Fruit fly (Drosophila melanogaster) whole organism, embryonic: ENCODE measurements around the gene eco.

Experiments
- CG10366 ChIP-seq: fragments of 200-800 bp; sonication (Bioruptor generic); IDR thresholded peaks from 2 replicates; pipeline ENCODE4 v1.3.6; 2022; ENCODE audit warnings: missing biosample characterization, missing genetic modification characterization
- CG10959 ChIP-seq: fragments of 200-800 bp; sonication (Bioruptor generic); IDR thresholded peaks from 2 replicates; pipeline ENCODE4 v1.3.6; 2022; ENCODE audit warnings: missing biosample characterization, missing genetic modification characterization
- CG11398 ChIP-seq: fragments of 200-800 bp; sonication (Bioruptor generic); optimal IDR thresholded peaks from 2 replicates; lab custom pipeline; 2016; ENCODE audit warnings: missing biosample characterization, missing genetic modification characterization
- CG12155 ChIP-seq: fragments of 200-800 bp; sonication (Bioruptor generic); optimal IDR thresholded peaks from 3 replicates; lab custom pipeline; 2016; ENCODE audit warnings: missing biosample characterization, missing genetic modification characterization
- CG12744 ChIP-seq: fragments of 200-800 bp; sonication (Bioruptor generic); optimal IDR thresholded peaks from 2 replicates; lab custom pipeline; 2016; ENCODE audit warnings: missing biosample characterization, missing genetic modification characterization
- CG15479 ChIP-seq: fragments of 200-800 bp; sonication (Bioruptor generic); optimal IDR thresholded peaks from 3 replicates; lab custom pipeline; 2019; ENCODE audit warnings: missing biosample characterization, mild to moderate bottlenecking, missing genetic modification characterization, moderate library complexity
- CG16815 ChIP-seq: fragments of 200-800 bp; sonication (Bioruptor generic); optimal IDR thresholded peaks from 3 replicates; lab custom pipeline; 2017; ENCODE audit warnings: missing biosample characterization, mild to moderate bottlenecking, missing genetic modification characterization
- CG17612 ChIP-seq: fragments of 200-800 bp; sonication (Bioruptor generic); IDR thresholded peaks from 2 replicates; pipeline ENCODE4 v1.3.6; 2022; ENCODE audit warnings: missing biosample characterization, missing genetic modification characterization
- CG2712 ChIP-seq: fragments of 200-800 bp; optimal IDR thresholded peaks from 3 replicates; lab custom pipeline; 2019; ENCODE audit warnings: missing biosample characterization, mild to moderate bottlenecking, missing genetic modification characterization, moderate library complexity
- CG2889 ChIP-seq: fragments of 200-800 bp; sonication (Bioruptor generic); IDR thresholded peaks from 3 replicates; pipeline ENCODE4 v1.3.6; 2022; ENCODE audit warnings: missing biosample characterization, missing genetic modification characterization
- CG32532 ChIP-seq: fragments of 200-800 bp; sonication (Bioruptor generic); IDR thresholded peaks from 2 replicates; pipeline ENCODE4 v1.3.6; 2022; ENCODE audit warnings: missing biosample characterization, missing genetic modification characterization
- CG3847 ChIP-seq: fragments of 200-800 bp; sonication (Bioruptor generic); IDR thresholded peaks from 2 replicates; pipeline ENCODE4 v1.3.6; 2022; ENCODE audit warnings: missing biosample characterization, missing genetic modification characterization
- CG4404 ChIP-seq: fragments of 200-800 bp; sonication (Bioruptor generic); IDR thresholded peaks from 2 replicates; pipeline ENCODE4 v1.3.6; 2022; ENCODE audit warnings: missing biosample characterization, missing genetic modification characterization
- CG6813 ChIP-seq: fragments of 200-800 bp; sonication (Bioruptor generic); optimal IDR thresholded peaks from 2 replicates; lab custom pipeline; 2017; ENCODE audit warnings: missing biosample characterization, missing genetic modification characterization, mild to moderate bottlenecking, moderate library complexity, missing genetic modification reagents
- CG7963 ChIP-seq: fragments of 200-800 bp; sonication (Bioruptor generic); IDR thresholded peaks from 3 replicates; pipeline ENCODE4 v1.3.6; 2022; ENCODE audit warnings: missing biosample characterization, missing genetic modification characterization; ENCODE audit not compliant: partially characterized antibody
- CG8944 ChIP-seq: fragments of 200-800 bp; sonication (Bioruptor generic); optimal IDR thresholded peaks from 3 replicates; lab custom pipeline; 2016; ENCODE audit warnings: missing biosample characterization, missing genetic modification characterization
- Camta ChIP-seq: fragments of 200-800 bp; sonication (Bioruptor generic); optimal IDR thresholded peaks from 2 replicates; lab custom pipeline; 2016; ENCODE audit warnings: missing biosample characterization, missing genetic modification characterization
- D19A ChIP-seq: fragments of 200-800 bp; optimal IDR thresholded peaks from 3 replicates; lab custom pipeline; 2019; ENCODE audit warnings: missing biosample characterization, mild to moderate bottlenecking, missing genetic modification characterization, moderate library complexity
- Doc2 ChIP-seq: fragments of 200-800 bp; sonication (Bioruptor generic); IDR thresholded peaks from 2 replicates; pipeline ENCODE4 v1.3.6; 2022; ENCODE audit warnings: missing biosample characterization, missing genetic modification characterization
- Ets97D ChIP-seq: fragments of 200-800 bp; sonication (Bioruptor generic); optimal IDR thresholded peaks from 3 replicates; lab custom pipeline; 2016; ENCODE audit warnings: missing biosample characterization, missing genetic modification characterization
- HmgD ChIP-seq: fragments of 200-800 bp; sonication (Bioruptor generic); optimal IDR thresholded peaks from 3 replicates; lab custom pipeline; 2016; ENCODE audit warnings: missing biosample characterization, missing genetic modification characterization
- Hmr ChIP-seq: fragments of 200-800 bp; sonication (Bioruptor generic); optimal IDR thresholded peaks from 3 replicates; lab custom pipeline; 2017; ENCODE audit warnings: mild to moderate bottlenecking, missing biosample characterization, missing genetic modification reagents, missing genetic modification characterization
- Neu2 ChIP-seq: fragments of 200-800 bp; sonication (Bioruptor generic); optimal IDR thresholded peaks from 3 replicates; lab custom pipeline; 2016; ENCODE audit warnings: missing biosample characterization, missing genetic modification characterization, borderline replicate concordance
- NfI ChIP-seq: fragments of 200-800 bp; sonication (Bioruptor generic); optimal IDR thresholded peaks from 3 replicates; lab custom pipeline; 2018; ENCODE audit warnings: missing biosample characterization, mild to moderate bottlenecking, missing genetic modification characterization, moderate library complexity
- Oli ChIP-seq: fragments of 200-800 bp; sonication (Bioruptor generic); optimal IDR thresholded peaks from 2 replicates; lab custom pipeline; 2018; ENCODE audit warnings: missing biosample characterization, mild to moderate bottlenecking, missing genetic modification characterization, moderate library complexity
- Ptx1 ChIP-seq: fragments of 200-800 bp; sonication (Bioruptor generic); IDR thresholded peaks from 2 replicates; pipeline ENCODE4 v1.3.6; 2022; ENCODE audit warnings: missing biosample characterization, missing genetic modification characterization
- Side ChIP-seq: fragments of 200-800 bp; sonication (Bioruptor generic); optimal IDR thresholded peaks from 2 replicates; lab custom pipeline; 2016; ENCODE audit warnings: missing biosample characterization, missing genetic modification characterization
- Stat92E ChIP-seq, 3 experiments: fragments of >200 bp in 2 of 3; fragments of 200-800 bp in 1 of 3; sonication (Bioruptor generic) in 1 of 3; optimal IDR thresholded peaks; 2 replicates each; lab custom pipeline; 2017 to 2019; ENCODE audit warnings: missing biosample characterization in 3 of 3, missing genetic modification characterization in 3 of 3, mild to moderate bottlenecking in 1 of 3, moderate library complexity in 1 of 3
- ab ChIP-seq: fragments of 200-800 bp; sonication (Bioruptor generic); optimal IDR thresholded peaks from 2 replicates; lab custom pipeline; 2016; ENCODE audit warnings: missing biosample characterization, missing genetic modification characterization
- bigmax ChIP-seq: fragments of 200-800 bp; sonication (Bioruptor generic); optimal IDR thresholded peaks from 2 replicates; lab custom pipeline; 2018; ENCODE audit warnings: missing biosample characterization, mild to moderate bottlenecking, missing genetic modification characterization
- bsh ChIP-seq, 2 experiments: fragments of 200-800 bp; sonication (Bioruptor generic); optimal IDR thresholded peaks; 2 replicates each; lab custom pipeline; 2017 to 2018; ENCODE audit warnings: mild to moderate bottlenecking in 2 of 2, missing biosample characterization in 2 of 2, missing genetic modification characterization in 2 of 2, moderate library complexity in 1 of 2
- dimm ChIP-seq: fragments of 200-800 bp; sonication (Bioruptor generic); IDR thresholded peaks from 2 replicates; pipeline ENCODE4 v1.3.6; 2022; ENCODE audit warnings: missing biosample characterization, missing genetic modification characterization
- dysf ChIP-seq: fragments of 200-800 bp; sonication (Bioruptor generic); IDR thresholded peaks from 3 replicates; pipeline ENCODE4 v1.3.6; 2022; ENCODE audit warnings: missing biosample characterization, missing genetic modification characterization
- fu2 ChIP-seq: fragments of 200-800 bp; sonication (Bioruptor generic); optimal IDR thresholded peaks from 2 replicates; lab custom pipeline; 2016; ENCODE audit warnings: missing biosample characterization, missing genetic modification characterization
- gcm2 ChIP-seq: fragments of 200-800 bp; sonication (Bioruptor generic); optimal IDR thresholded peaks from 2 replicates; lab custom pipeline; 2016; ENCODE audit warnings: missing biosample characterization, missing genetic modification characterization
- her ChIP-seq: fragments of 200-800 bp; sonication (Bioruptor generic); optimal IDR thresholded peaks from 2 replicates; lab custom pipeline; 2016; ENCODE audit warnings: missing biosample characterization, missing genetic modification characterization
- ind ChIP-seq: fragments of 200-800 bp; sonication (Bioruptor generic); optimal IDR thresholded peaks from 3 replicates; lab custom pipeline; 2016; ENCODE audit warnings: missing biosample characterization, missing genetic modification characterization
- lbe ChIP-seq: fragments of 200-800 bp; sonication (Bioruptor generic); optimal IDR thresholded peaks from 2 replicates; lab custom pipeline; 2016; ENCODE audit warnings: missing biosample characterization, mild to moderate bottlenecking, missing genetic modification characterization
- phol ChIP-seq: fragments of 200-800 bp; sonication (Bioruptor generic); optimal IDR thresholded peaks from 3 replicates; lab custom pipeline; 2018; ENCODE audit warnings: missing biosample characterization, mild to moderate bottlenecking, missing genetic modification characterization, moderate library complexity
- pum ChIP-seq: fragments of 200-800 bp; sonication (Bioruptor generic); optimal IDR thresholded peaks from 2 replicates; lab custom pipeline; 2016; ENCODE audit warnings: missing biosample characterization, missing genetic modification characterization
- rib ChIP-seq: fragments of 200-800 bp; sonication (Bioruptor generic); IDR thresholded peaks from 2 replicates; pipeline ENCODE4 v1.3.6; 2022; ENCODE audit warnings: missing biosample characterization, missing genetic modification characterization
- salm ChIP-seq: fragments of 200-800 bp; sonication (Bioruptor generic); optimal IDR thresholded peaks from 2 replicates; lab custom pipeline; 2018; ENCODE audit warnings: missing biosample characterization, mild to moderate bottlenecking, missing genetic modification characterization
- sens-2 ChIP-seq: fragments of 200-800 bp; sonication (Bioruptor generic); IDR thresholded peaks from 2 replicates; pipeline ENCODE4 v1.3.6; 2022; ENCODE audit warnings: missing biosample characterization, missing genetic modification characterization
- sisA ChIP-seq: fragments of 200-800 bp; sonication (Bioruptor generic); IDR thresholded peaks from 2 replicates; pipeline ENCODE4 v1.3.6; 2022; ENCODE audit warnings: missing biosample characterization, missing genetic modification characterization
- slp2 ChIP-seq: fragments of 200-800 bp; sonication (Bioruptor generic); optimal IDR thresholded peaks from 2 replicates; lab custom pipeline; 2016; ENCODE audit warnings: missing biosample characterization, missing genetic modification characterization
- ssp ChIP-seq: fragments of 200-800 bp; sonication (Bioruptor generic); IDR thresholded peaks from 2 replicates; pipeline ENCODE4 v1.3.6; 2022; ENCODE audit warnings: missing biosample characterization, missing genetic modification characterization
- stwl ChIP-seq: fragments of 200-800 bp; sonication (Bioruptor generic); optimal IDR thresholded peaks from 3 replicates; lab custom pipeline; 2018; ENCODE audit warnings: missing biosample characterization, mild to moderate bottlenecking, missing genetic modification characterization, moderate library complexity
- tgo ChIP-seq: fragments of 200-800 bp; sonication (Bioruptor generic); IDR thresholded peaks from 3 replicates; pipeline ENCODE4 v1.3.6; 2022; ENCODE audit warnings: missing biosample characterization, missing genetic modification characterization
- tup ChIP-seq: fragments of 200-800 bp; sonication (Bioruptor generic); optimal IDR thresholded peaks from 2 replicates; lab custom pipeline; 2016; ENCODE audit warnings: missing biosample characterization, mild to moderate bottlenecking, missing genetic modification characterization, moderate library complexity
- wek ChIP-seq: fragments of 200-800 bp; sonication (Bioruptor generic); optimal IDR thresholded peaks from 3 replicates; lab custom pipeline; 2018; ENCODE audit warnings: missing biosample characterization, mild to moderate bottlenecking, missing genetic modification characterization, moderate library complexity
- zf30C ChIP-seq: fragments of 200-800 bp; sonication (Bioruptor generic); optimal IDR thresholded peaks from 3 replicates; lab custom pipeline; 2018; ENCODE audit warnings: missing biosample characterization, mild to moderate bottlenecking, missing genetic modification characterization

The eco gene

dm6 chr3L:7323348-7323747 is 15.8 kb downstream of the eco start, which contains the start of the genes RhoGEF4 and Rint1 (continued):
- peak in 1 of 3 experiments; percentile 38 for TF ChIP-seq Stat92E (GFP tag; optimal IDR thresholded peaks at IDR 0.05; lab: Kevin White, UChicago)
- TF ChIP-seq CG12744: no peak
- TF ChIP-seq her (GFP tag; lab: Kevin White, UChicago): no peak
- TF ChIP-seq dimm (GFP tag; lab: Robert Waterston, UW): peak; percentile 41; the same call in 1 of the 2 replicates
- peak; percentile 79 for TF ChIP-seq dysf (GFP tag; lab: Robert Waterston, UW)
- TF ChIP-seq CG11398 (GFP tag; lab: Kevin White, UChicago): no peak
- TF ChIP-seq ssp (GFP tag; lab: Robert Waterston, UW): peak; percentile 68
- TF ChIP-seq sens-2 (GFP tag; lab: Robert Waterston, UW): no peak
- peak; percentile 65 for TF ChIP-seq NfI (GFP tag; lab: Kevin White, UChicago)
- TF ChIP-seq Side (GFP tag; lab: Kevin White, UChicago): no peak
- TF ChIP-seq lbe (GFP tag; lab: Kevin White, UChicago): no peak
- peak; percentile 68 for TF ChIP-seq ind (GFP tag; lab: Kevin White, UChicago)
- peak; percentile 90 for TF ChIP-seq CG3847 (GFP tag; lab: Robert Waterston, UW)
- no peak for TF ChIP-seq zf30C (GFP tag; lab: Kevin White, UChicago)
- TF ChIP-seq fu2 (GFP tag; lab: Kevin White, UChicago): no peak
- TF ChIP-seq slp2 (GFP tag; lab: Kevin White, UChicago): no peak
- peak; percentile 87 for TF ChIP-seq sisA (GFP tag; lab: Robert Waterston, UW)
- TF ChIP-seq bigmax (GFP tag; lab: Kevin White, UChicago): no peak
- TF ChIP-seq D19A (tag; lab: Kevin White, UChicago): no peak
- TF ChIP-seq stwl (tag; lab: Kevin White, UChicago): peak; percentile 89
- no peak for TF ChIP-seq gcm2
- peak; percentile 39 for TF ChIP-seq CG8944
- TF ChIP-seq tup (GFP tag; lab: Kevin White, UChicago): peak; percentile 60
- no peak for TF ChIP-seq CG15479 (GFP tag; lab: Kevin White, UChicago)
- peak; percentile 26; the same call in 1 of the 2 replicates for TF ChIP-seq CG17612
- TF ChIP-seq CG10959 (GFP tag; lab: Robert Waterston, UW): peak; percentile 57
- TF ChIP-seq Ets97D: peak; percentile 70
- TF ChIP-seq pum (GFP tag; lab: Kevin White, UChicago): peak; percentile 52
- TF ChIP-seq phol (tag; lab: Kevin White, UChicago): peak; percentile 81
- peak; percentile 22 for TF ChIP-seq ab (GFP tag; lab: Kevin White, UChicago)
- TF ChIP-seq CG32532: peak; percentile 83
- TF ChIP-seq bsh (GFP tag; optimal IDR thresholded peaks at IDR 0.05; lab: Kevin White, UChicago): peak in 1 of 2 experiments; percentile 72
- no peak for TF ChIP-seq wek (GFP tag; lab: Kevin White, UChicago)
- peak; percentile 19 for TF ChIP-seq Camta (GFP tag; lab: Kevin White, UChicago)
- peak; percentile 64 for TF ChIP-seq CG16815 (GFP tag; lab: Kevin White, UChicago)
- TF ChIP-seq tgo (GFP tag; lab: Robert Waterston, UW): peak; percentile 77
- 0 out of 3 replicates have a peak, but pooled peaks have one; percentile 12 for TF ChIP-seq CG2889 (GFP tag; lab: Robert Waterston, UW)
- peak; percentile 81 for TF ChIP-seq CG2712 (tag; lab: Kevin White, UChicago)
- TF ChIP-seq Neu2 (GFP tag; lab: Kevin White, UChicago): no peak
- peak; percentile 86 for TF ChIP-seq Ptx1 (GFP tag; lab: Robert Waterston, UW)
- no peak for TF ChIP-seq HmgD (GFP tag; lab: Kevin White, UChicago)
- TF ChIP-seq CG4404 (GFP tag; lab: Robert Waterston, UW): peak; percentile 68
- TF ChIP-seq Hmr: peak; percentile 61
- no peak for TF ChIP-seq Doc2 (GFP tag; lab: Robert Waterston, UW)
- TF ChIP-seq CG12155: peak; percentile 73
- TF ChIP-seq CG10366 (GFP tag; lab: Robert Waterston, UW): peak; percentile 80
- no peak for TF ChIP-seq rib
- TF ChIP-seq Oli (tag; lab: Kevin White, UChicago): peak; percentile 56
- TF ChIP-seq CG7963 (GFP tag; lab: Robert Waterston, UW): no peak
- no peak for TF ChIP-seq CG6813 (GFP tag; lab: Kevin White, UChicago)
- TF ChIP-seq salm: no peak
